Worm (Caenorhabditis elegans): ENCODE data around the gene F44G4.3.

F44G4.3 gene

DNA sequence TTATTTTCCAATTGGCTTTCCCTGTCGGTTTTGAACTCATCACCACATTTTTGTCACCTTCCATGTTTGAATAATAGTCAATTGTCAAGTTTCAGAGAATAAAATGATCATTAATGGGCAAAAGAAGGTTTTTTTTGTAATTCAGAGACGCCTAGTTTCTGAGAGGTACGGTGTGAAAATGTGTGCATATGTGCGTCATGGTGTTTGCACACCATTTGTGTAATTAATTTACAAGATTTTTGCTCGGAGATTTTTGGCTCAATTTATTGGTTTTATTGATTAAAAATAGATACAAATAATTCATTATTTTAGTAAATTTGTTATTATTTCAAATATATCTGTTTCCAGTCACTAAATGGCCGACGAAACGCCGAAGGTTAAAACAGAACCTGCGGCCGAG, at the start of gene F44G4.3, which contains the start of gene tdp-1:
Gene F44G4.3 (minus strand): TSS at position 184 of the 400 bp plus-strand sequence.
Gene tdp-1 (plus strand): TSS at position 347 of the 400 bp plus-strand sequence.
- TF ChIP-seq sup-37 (GFP tag; optimal IDR thresholded peaks at IDR 0.05) (no peak), mep-1 (tag; optimal IDR thresholded peaks at IDR 0.05) (peak; percentile 77), ceh-88 (GFP tag; IDR thresholded peaks at IDR 0.05) (no peak), snpc-4 (tag; optimal IDR thresholded peaks at IDR 0.05) (no peak), blmp-1 (tag; optimal IDR thresholded peaks at IDR 0.05) (no peak), sptf-1 (tag; optimal IDR thresholded peaks at IDR 0.05) (no peak), lin-15B (tag; optimal IDR thresholded peaks at IDR 0.05) (no peak), nhr-77 (tag; optimal IDR thresholded peaks at IDR 0.05) (no peak), nhr-19 (GFP tag; conservative IDR thresholded peaks at IDR 0.05) (no peak), ztf-4 (tag; optimal IDR thresholded peaks at IDR 0.05) (no peak), ceh-90 (tag; optimal IDR thresholded peaks at IDR 0.05) (no peak), nhr-12 (tag; optimal IDR thresholded peaks at IDR 0.05) (no peak), F16B12.6 (tag; optimal IDR thresholded peaks at IDR 0.05) (peak; percentile 84), zip-4 (GFP tag; optimal IDR thresholded peaks at IDR 0.05) (no peak), Y116A8C.19 (tag; optimal IDR thresholded peaks at IDR 0.05; ENCODE audit: borderline replicate concordance) (no peak), ama-1 (optimal IDR thresholded peaks at IDR 0.05) (no peak), rnt-1 (tag; optimal IDR thresholded peaks at IDR 0.05) (no peak), unc-130 (tag; optimal IDR thresholded peaks at IDR 0.05) (no peak), nhr-20 (tag; optimal IDR thresholded peaks at IDR 0.05) (no peak), ceh-63 (GFP tag; optimal IDR thresholded peaks at IDR 0.05) (no peak), irx-1 (tag; optimal IDR thresholded peaks at IDR 0.05) (no peak), pax-3 (tag; optimal IDR thresholded peaks at IDR 0.05) (no peak), efl-1 (optimal IDR thresholded peaks at IDR 0.05) (peak; percentile 31 to 35), efl-1 (GFP tag; optimal IDR thresholded peaks at IDR 0.05 in 1 of 2) (peak; percentile 49 to 91), fkh-4 (tag; optimal IDR thresholded peaks at IDR 0.05; ENCODE audit: borderline replicate concordance) (no peak), dsc-1 (tag; optimal IDR thresholded peaks at IDR 0.05) (no peak), fkh-8 (tag; optimal IDR thresholded peaks at IDR 0.05) (no peak), nhr-76 (tag; optimal IDR thresholded peaks at IDR 0.05) (no peak), aly-2 (tag; optimal IDR thresholded peaks at IDR 0.05) (no peak), aha-1 (tag; optimal IDR thresholded peaks at IDR 0.05) (no peak), lin-14 (GFP tag; optimal IDR thresholded peaks at IDR 0.05) (peak; percentile 18), nhr-28 (tag; optimal IDR thresholded peaks at IDR 0.05) (no peak), ceh-8 (GFP tag; optimal IDR thresholded peaks at IDR 0.05) (no peak), jun-1 (tag; optimal IDR thresholded peaks at IDR 0.05) (no peak), egl-13 (tag; optimal IDR thresholded peaks at IDR 0.05) (no peak), lir-3 (tag; optimal IDR thresholded peaks at IDR 0.05; ENCODE audit: poor library complexity) (no peak), grh-1 (GFP tag; IDR thresholded peaks at IDR 0.05) (no peak), tlp-1 (tag; optimal IDR thresholded peaks at IDR 0.05) (no peak), mef-2 (tag; optimal IDR thresholded peaks at IDR 0.05) (no peak), pag-3 (tag; optimal IDR thresholded peaks at IDR 0.05; ENCODE audit: borderline replicate concordance, insufficient read depth) (no peak), dpl-1 (GFP tag; optimal IDR thresholded peaks at IDR 0.05) (peak; percentile 24 to 60 (median 26)), snu-23 (GFP tag; optimal IDR thresholded peaks at IDR 0.05) (peak; percentile 15), nhr-237 (tag; optimal IDR thresholded peaks at IDR 0.05) (no peak), ces-1 (GFP tag; optimal IDR thresholded peaks at IDR 0.05) (peak; percentile 24), zag-1 (tag; optimal IDR thresholded peaks at IDR 0.05) (no peak), isw-1 (GFP tag; IDR thresholded peaks at IDR 0.05) (no peak), lin-35 (GFP tag; optimal IDR thresholded peaks at IDR 0.05) (peak; percentile 14 to 55), hlh-4 (tag; optimal IDR thresholded peaks at IDR 0.05) (no peak), unc-86 (tag; optimal IDR thresholded peaks at IDR 0.05) (no peak), elt-2 (tag; optimal IDR thresholded peaks at IDR 0.05) (no peak), nhr-90 (tag; optimal IDR thresholded peaks at IDR 0.05; ENCODE audit: poor library complexity) (no peak), tbx-2 (tag; optimal IDR thresholded peaks at IDR 0.05) (no peak), nhr-85 (tag) (peak; percentile 8), lin-39 (tag; optimal IDR thresholded peaks at IDR 0.05) (no peak), nhr-71 (tag; optimal IDR thresholded peaks at IDR 0.05) (peak; percentile 14)
